Worm (Caenorhabditis elegans) whole organism, early embryonic: Measurements from ENCODE around the gene F22E5.12.

ENCODE experiments used
- ama-1 ChIP-seq: fragments of 150-350 bp; optimal IDR thresholded peaks from 2 replicates; lab custom pipeline; 2014
- hmg-4 ChIP-seq: fragments of 200-800 bp; sonication (Bioruptor generic); optimal IDR thresholded peaks from 2 replicates; lab custom pipeline; 2018; ENCODE audit warnings: mild to moderate bottlenecking, missing genetic modification characterization, missing compliant biosample characterization
- pes-1 ChIP-seq: fragments of 200-800 bp; sonication (Bioruptor generic); IDR thresholded peaks from 2 replicates; pipeline ENCODE4 v1.3.6; 2022; ENCODE audit warnings: missing genetic modification reagents, missing genetic modification characterization, missing compliant biosample characterization

ce11 chrII:2681118-2681517 is 34.5 kb upstream of the F22E5.12 start, which contains the start of gene F34D6.1:
- TF ChIP-seq ama-1 = no peak
- no peak for TF ChIP-seq hmg-4
- no peak for TF ChIP-seq pes-1
